Fruit fly (Drosophila melanogaster) whole organism, embryonic: ENCODE measurements around the gene CG8312.

ENCODE experiments used
- Adf1 ChIP-seq: fragments of 200-800 bp; sonication (Bioruptor generic); IDR thresholded peaks from 2 replicates; pipeline ENCODE4 v1.3.6; 2022; ENCODE audit warnings: missing biosample characterization, missing genetic modification characterization
- Bteb2 ChIP-seq: fragments of 200-800 bp; sonication (Bioruptor generic); optimal IDR thresholded peaks from 2 replicates; lab custom pipeline; 2016; ENCODE audit warnings: missing biosample characterization, missing genetic modification characterization
- CG10959 ChIP-seq: fragments of 200-800 bp; sonication (Bioruptor generic); IDR thresholded peaks from 2 replicates; pipeline ENCODE4 v1.3.6; 2022; ENCODE audit warnings: missing biosample characterization, missing genetic modification characterization
- CG11504 ChIP-seq: fragments of 200-800 bp; sonication (Bioruptor generic); optimal IDR thresholded peaks from 3 replicates; lab custom pipeline; 2019; ENCODE audit warnings: missing biosample characterization, mild to moderate bottlenecking, missing genetic modification characterization, moderate library complexity
- CG12236 ChIP-seq: fragments of 200-800 bp; sonication (Bioruptor generic); optimal IDR thresholded peaks from 2 replicates; lab custom pipeline; 2016; ENCODE audit warnings: missing biosample characterization, missing genetic modification characterization
- CG15696 ChIP-seq: fragments of 200-800 bp; sonication (Bioruptor generic); optimal IDR thresholded peaks from 2 replicates; lab custom pipeline; 2019; ENCODE audit warnings: missing biosample characterization, mild to moderate bottlenecking, missing genetic modification characterization, moderate library complexity
- CG16815 ChIP-seq: fragments of 200-800 bp; sonication (Bioruptor generic); optimal IDR thresholded peaks from 3 replicates; lab custom pipeline; 2017; ENCODE audit warnings: missing biosample characterization, mild to moderate bottlenecking, missing genetic modification characterization
- CG17328 ChIP-seq: fragments of 200-800 bp; sonication (Bioruptor generic); IDR thresholded peaks from 2 replicates; pipeline ENCODE4 v1.3.6; 2022; ENCODE audit warnings: missing biosample characterization, missing genetic modification characterization
- CG17568 ChIP-seq: fragments of 200-800 bp; sonication (Bioruptor generic); optimal IDR thresholded peaks from 2 replicates; lab custom pipeline; 2018; ENCODE audit warnings: missing biosample characterization, mild to moderate bottlenecking, missing genetic modification characterization, moderate library complexity
- CG18476 ChIP-seq: fragments of 200-800 bp; sonication (Bioruptor generic); optimal IDR thresholded peaks from 2 replicates; lab custom pipeline; 2016; ENCODE audit warnings: missing biosample characterization, mild to moderate bottlenecking, missing genetic modification characterization
- CG2129 ChIP-seq: fragments of 200-800 bp; sonication (Bioruptor generic); IDR thresholded peaks from 2 replicates; pipeline ENCODE4 v1.3.6; 2022; ENCODE audit warnings: missing biosample characterization, missing genetic modification characterization; ENCODE audit not compliant: partially characterized antibody
- CG3065 ChIP-seq: fragments of 200-800 bp; sonication (Bioruptor generic); optimal IDR thresholded peaks from 2 replicates; lab custom pipeline; 2016; ENCODE audit warnings: missing biosample characterization, missing genetic modification characterization
- CG4707 ChIP-seq: fragments of 200-800 bp; sonication (Bioruptor generic); optimal IDR thresholded peaks from 2 replicates; lab custom pipeline; 2018; ENCODE audit warnings: missing biosample characterization, mild to moderate bottlenecking, missing genetic modification characterization, moderate library complexity
- CG6254 ChIP-seq: fragments of 200-800 bp; sonication (Bioruptor generic); optimal IDR thresholded peaks from 3 replicates; lab custom pipeline; 2017; ENCODE audit warnings: mild to moderate bottlenecking, missing biosample characterization, missing genetic modification reagents, missing genetic modification characterization
- CG6689 ChIP-seq: fragments of 200-800 bp; sonication (Bioruptor generic); IDR thresholded peaks from 2 replicates; pipeline ENCODE4 v1.3.6; 2022; ENCODE audit warnings: missing biosample characterization, missing genetic modification characterization
- CG6791 ChIP-seq: fragments of 200-800 bp; sonication (Bioruptor generic); IDR thresholded peaks from 3 replicates; pipeline ENCODE4 v1.3.6; 2022; ENCODE audit warnings: missing biosample characterization, missing genetic modification characterization; ENCODE audit not compliant: partially characterized antibody
- CG7987 ChIP-seq: fragments of 200-800 bp; sonication (Bioruptor generic); optimal IDR thresholded peaks from 2 replicates; lab custom pipeline; 2018; ENCODE audit warnings: missing biosample characterization, mild to moderate bottlenecking, missing genetic modification characterization, moderate library complexity
- CG8388 ChIP-seq: fragments of 200-800 bp; sonication (Bioruptor generic); optimal IDR thresholded peaks from 2 replicates; lab custom pipeline; 2019; ENCODE audit warnings: missing biosample characterization, mild to moderate bottlenecking, missing genetic modification characterization, moderate library complexity
- CG8924 ChIP-seq: fragments of 200-800 bp; optimal IDR thresholded peaks from 3 replicates; lab custom pipeline; 2019; ENCODE audit warnings: missing biosample characterization, mild to moderate bottlenecking, missing genetic modification characterization, moderate library complexity
- CG9437 ChIP-seq: fragments of 200-800 bp; sonication (Bioruptor generic); optimal IDR thresholded peaks from 2 replicates; lab custom pipeline; 2018; ENCODE audit warnings: missing biosample characterization, mild to moderate bottlenecking, missing genetic modification characterization
- CoRest ChIP-seq: fragments of 200-800 bp; sonication (Bioruptor generic); optimal IDR thresholded peaks from 3 replicates; lab custom pipeline; 2018; ENCODE audit warnings: missing biosample characterization, mild to moderate bottlenecking, missing genetic modification characterization, moderate library complexity
- D19A ChIP-seq: fragments of 200-800 bp; optimal IDR thresholded peaks from 3 replicates; lab custom pipeline; 2019; ENCODE audit warnings: missing biosample characterization, mild to moderate bottlenecking, missing genetic modification characterization, moderate library complexity
- Dad ChIP-seq: fragments of 200-800 bp; sonication (Bioruptor generic); optimal IDR thresholded peaks from 3 replicates; lab custom pipeline; 2016; ENCODE audit warnings: missing biosample characterization, missing genetic modification characterization
- Dbx ChIP-seq: fragments of 200-800 bp; sonication (Bioruptor generic); IDR thresholded peaks from 3 replicates; pipeline ENCODE4 v1.3.6; 2022; ENCODE audit warnings: missing biosample characterization, missing genetic modification characterization
- Doc3 ChIP-seq: fragments of 200-800 bp; sonication (Bioruptor generic); IDR thresholded peaks from 3 replicates; pipeline ENCODE4 v1.3.6; 2022; ENCODE audit warnings: missing biosample characterization, missing genetic modification characterization; ENCODE audit not compliant: partially characterized antibody
- Hr39 ChIP-seq: fragments of >200 bp; optimal IDR thresholded peaks from 2 replicates; lab custom pipeline; 2017
- Mes4 ChIP-seq: fragments of 200-800 bp; sonication (Bioruptor generic); optimal IDR thresholded peaks from 2 replicates; lab custom pipeline; 2016; ENCODE audit warnings: missing biosample characterization, missing genetic modification characterization
- NC2β ChIP-seq: fragments of 200-800 bp; sonication (Bioruptor generic); optimal IDR thresholded peaks from 2 replicates; lab custom pipeline; 2016; ENCODE audit warnings: missing biosample characterization, missing genetic modification characterization
- NK7.1 ChIP-seq: fragments of 200-800 bp; sonication (Bioruptor generic); optimal IDR thresholded peaks from 3 replicates; lab custom pipeline; 2016; ENCODE audit warnings: missing biosample characterization, missing genetic modification characterization
- NfI ChIP-seq: fragments of 200-800 bp; sonication (Bioruptor generic); optimal IDR thresholded peaks from 3 replicates; lab custom pipeline; 2018; ENCODE audit warnings: missing biosample characterization, mild to moderate bottlenecking, missing genetic modification characterization, moderate library complexity
- Optix ChIP-seq: fragments of 200-800 bp; sonication (Bioruptor generic); IDR thresholded peaks from 3 replicates; pipeline ENCODE4 v1.3.6; 2022; ENCODE audit warnings: missing biosample characterization, missing genetic modification characterization
- Side ChIP-seq: fragments of 200-800 bp; sonication (Bioruptor generic); optimal IDR thresholded peaks from 2 replicates; lab custom pipeline; 2016; ENCODE audit warnings: missing biosample characterization, missing genetic modification characterization
- TFAM ChIP-seq: fragments of 200-800 bp; sonication (Bioruptor generic); optimal IDR thresholded peaks from 2 replicates; lab custom pipeline; 2017; ENCODE audit warnings: missing biosample characterization, missing genetic modification characterization, inconsistent platforms
- Trl ChIP-seq, 3 experiments: fragments of >200 bp in 2 of 3; fragments of 200-800 bp in 1 of 3; sonication (Bioruptor generic) in 1 of 3; optimal IDR thresholded peaks; 2 replicates in 1 of 3; 3 replicates in 2 of 3; lab custom pipeline; 2016 to 2017; ENCODE audit warnings: missing biosample characterization in 1 of 3, missing genetic modification characterization in 1 of 3
- ase ChIP-seq: fragments of 200-800 bp; sonication (Bioruptor generic); IDR thresholded peaks from 3 replicates; pipeline ENCODE4 v1.3.6; 2022; ENCODE audit warnings: missing biosample characterization, missing genetic modification characterization
- chif ChIP-seq, 2 experiments: fragments of 200-800 bp; sonication (Bioruptor generic); optimal IDR thresholded peaks; 3 replicates each; lab custom pipeline; 2016; ENCODE audit warnings: missing biosample characterization in 2 of 2, missing genetic modification characterization in 2 of 2
- dmrt99B ChIP-seq: fragments of 200-800 bp; sonication (Bioruptor generic); optimal IDR thresholded peaks from 2 replicates; lab custom pipeline; 2018; ENCODE audit warnings: missing biosample characterization, mild to moderate bottlenecking, missing genetic modification characterization, moderate library complexity
- gsb-n ChIP-seq: fragments of 200-800 bp; sonication (Bioruptor generic); optimal IDR thresholded peaks from 3 replicates; lab custom pipeline; 2018; ENCODE audit warnings: missing biosample characterization, mild to moderate bottlenecking, missing genetic modification characterization
- gt ChIP-seq: fragments of 200-800 bp; sonication (Bioruptor generic); IDR thresholded peaks from 2 replicates; pipeline ENCODE4 v1.3.6; 2022; ENCODE audit warnings: missing biosample characterization, missing genetic modification characterization
- hkb ChIP-seq, 2 experiments: fragments of 200-800 bp in 1 of 2; fragments of >200 bp in 1 of 2; sonication (Bioruptor generic) in 1 of 2; IDR thresholded peaks in 1 of 2; optimal IDR thresholded peaks in 1 of 2; 2 replicates each; pipeline versions ENCODE4 v1.3.6 to Lab custom; 2017 to 2022; ENCODE audit warnings: missing biosample characterization in 1 of 2, missing genetic modification characterization in 1 of 2
- lilli ChIP-seq: fragments of 200-800 bp; sonication (Bioruptor generic); optimal IDR thresholded peaks from 3 replicates; lab custom pipeline; 2016; ENCODE audit warnings: missing biosample characterization, missing genetic modification characterization
- mld ChIP-seq: fragments of 200-800 bp; sonication (Bioruptor generic); IDR thresholded peaks from 3 replicates; pipeline ENCODE4 v1.3.6; 2022; ENCODE audit warnings: missing biosample characterization, missing genetic modification characterization; ENCODE audit not compliant: partially characterized antibody
- pho ChIP-seq: fragments of 200-800 bp; sonication (Bioruptor generic); optimal IDR thresholded peaks from 2 replicates; lab custom pipeline; 2016; ENCODE audit warnings: missing biosample characterization, missing genetic modification characterization
- phol ChIP-seq: fragments of 200-800 bp; sonication (Bioruptor generic); optimal IDR thresholded peaks from 3 replicates; lab custom pipeline; 2018; ENCODE audit warnings: missing biosample characterization, mild to moderate bottlenecking, missing genetic modification characterization, moderate library complexity
- pum ChIP-seq: fragments of 200-800 bp; sonication (Bioruptor generic); optimal IDR thresholded peaks from 2 replicates; lab custom pipeline; 2016; ENCODE audit warnings: missing biosample characterization, missing genetic modification characterization
- row ChIP-seq: fragments of 200-800 bp; sonication (Bioruptor generic); IDR thresholded peaks from 3 replicates; pipeline ENCODE4 v1.3.6; 2022; ENCODE audit warnings: missing biosample characterization, missing genetic modification characterization
- sc ChIP-seq, 3 experiments: fragments of >200 bp in 2 of 3; fragments of 200-800 bp in 1 of 3; sonication (Bioruptor generic) in 1 of 3; optimal IDR thresholded peaks; 2 replicates in 2 of 3; 3 replicates in 1 of 3; lab custom pipeline; 2017; ENCODE audit warnings: mild to moderate bottlenecking in 1 of 3, missing biosample characterization in 1 of 3, missing genetic modification characterization in 1 of 3, missing genetic modification reagents in 1 of 3
- sima ChIP-seq: fragments of 200-800 bp; sonication (Bioruptor generic); optimal IDR thresholded peaks from 2 replicates; lab custom pipeline; 2016; ENCODE audit warnings: missing biosample characterization, missing genetic modification characterization
- vfl ChIP-seq: fragments of 200-800 bp; sonication (Bioruptor generic); optimal IDR thresholded peaks from 2 replicates; lab custom pipeline; 2016; ENCODE audit warnings: missing biosample characterization, missing genetic modification characterization

CG8312 gene

dm6 chr3R:9605084-9605483 lies 14.0 kb downstream of the CG8312 start (continued):
- TF ChIP-seq ase (GFP tag; lab: Robert Waterston, UW) (no peak), Side (peak; percentile 54), CG7987 (GFP tag; lab: Kevin White, UChicago) (no peak), pho (GFP tag; lab: Kevin White, UChicago) (no peak), mld (GFP tag; lab: Robert Waterston, UW) (no peak), CG15696 (tag; lab: Kevin White, UChicago) (peak; percentile 66), CG2129 (GFP tag; lab: Robert Waterston, UW) (no peak), D19A (tag; lab: Kevin White, UChicago) (peak; percentile 50), gsb-n (tag; lab: Kevin White, UChicago) (peak; percentile 62), NC2β (GFP tag; lab: Kevin White, UChicago) (peak; percentile 63), CG6689 (GFP tag; lab: Robert Waterston, UW) (peak; percentile 55; the same call in 1 of the 2 replicates), Dbx (GFP tag; lab: Robert Waterston, UW) (no peak), CG8388 (GFP tag; lab: Kevin White, UChicago) (peak; percentile 51), NfI (GFP tag; lab: Kevin White, UChicago) (no peak), chif (GFP tag; optimal IDR thresholded peaks at IDR 0.05; lab: Kevin White, UChicago) (peak; percentile 55 to 69), vfl (no peak), Dad (GFP tag; lab: Kevin White, UChicago) (no peak), CG18476 (GFP tag; lab: Kevin White, UChicago) (peak; percentile 3), CG9437 (GFP tag; lab: Kevin White, UChicago) (no peak), Adf1 (GFP tag; lab: Robert Waterston, UW) (no peak), sc (optimal IDR thresholded peaks at IDR 0.05; lab: Kevin White, UChicago) (no peak), sc (GFP tag; optimal IDR thresholded peaks at IDR 0.05; lab: Kevin White, UChicago) (peak; percentile 26), phol (tag; lab: Kevin White, UChicago) (peak; percentile 62), lilli (GFP tag; lab: Kevin White, UChicago) (peak; percentile 34), TFAM (GFP tag; lab: Kevin White, UChicago) (no peak), Hr39 (lab: Kevin White, UChicago) (no peak), CG3065 (GFP tag; lab: Kevin White, UChicago) (peak; percentile 9), CG16815 (GFP tag; lab: Kevin White, UChicago) (peak; percentile 20), CG12236 (no peak), CG6791 (no peak), CG6254 (GFP tag; lab: Kevin White, UChicago) (peak; percentile 54), sima (no peak), CG17328 (GFP tag; lab: Robert Waterston, UW) (peak; percentile 59), CG10959 (GFP tag; lab: Robert Waterston, UW) (peak; percentile 61), Trl (optimal IDR thresholded peaks at IDR 0.05; lab: Kevin White, UChicago) (no peak), Trl (GFP tag; optimal IDR thresholded peaks at IDR 0.05; lab: Kevin White, UChicago) (peak; percentile 29), hkb (optimal IDR thresholded peaks at IDR 0.05; lab: Kevin White, UChicago) (no peak), hkb (GFP tag; IDR thresholded peaks at IDR 0.05; lab: Robert Waterston, UW) (0 out of 2 replicates have a peak, but pooled peaks have one; percentile 13), CG17568 (GFP tag; lab: Kevin White, UChicago) (no peak), pum (GFP tag; lab: Kevin White, UChicago) (peak; percentile 26), gt (GFP tag; lab: Robert Waterston, UW) (no peak), CG8924 (tag; lab: Kevin White, UChicago) (peak; percentile 40), CoRest (peak; percentile 28), CG11504 (peak; percentile 29), dmrt99B (tag; lab: Kevin White, UChicago) (peak; percentile 13), Doc3 (GFP tag; lab: Robert Waterston, UW) (no peak), CG4707 (GFP tag; lab: Kevin White, UChicago) (no peak), Bteb2 (no peak), Mes4 (GFP tag; lab: Kevin White, UChicago) (no peak), NK7.1 (no peak), Optix (GFP tag; lab: Robert Waterston, UW) (no peak), row (GFP tag; lab: Robert Waterston, UW) (peak; percentile 43; the same call in 2 of the 3 replicates)
